Fruit fly (Drosophila melanogaster) whole organism, prepupa: ENCODE results near the gene CG14106.

ENCODE experiments used
- Blimp-1 ChIP-seq: fragments of 200-800 bp; sonication (Bioruptor generic); optimal IDR thresholded peaks from 3 replicates; lab custom pipeline; 2017; ENCODE audit warnings: missing biosample characterization, missing genetic modification characterization, mild to moderate bottlenecking, moderate library complexity, missing genetic modification reagents
- CG10631 ChIP-seq: fragments of 200-800 bp; sonication (Bioruptor generic); optimal IDR thresholded peaks from 2 replicates; lab custom pipeline; 2016; ENCODE audit warnings: missing biosample characterization, missing genetic modification characterization
- CG10669 ChIP-seq: fragments of 200-800 bp; sonication (Bioruptor generic); optimal IDR thresholded peaks from 3 replicates; lab custom pipeline; 2018; ENCODE audit warnings: missing biosample characterization, mild to moderate bottlenecking, missing genetic modification characterization, moderate library complexity
- CG11294 ChIP-seq: fragments of 200-800 bp; sonication (Bioruptor generic); IDR thresholded peaks from 2 replicates; pipeline ENCODE4 v1.3.6; 2022; ENCODE audit warnings: missing biosample characterization, missing genetic modification characterization
- CG11902 ChIP-seq: fragments of 200-800 bp; sonication (Bioruptor generic); optimal IDR thresholded peaks from 3 replicates; lab custom pipeline; 2016; ENCODE audit warnings: missing biosample characterization, missing genetic modification characterization
- CG15336 ChIP-seq: fragments of 200-800 bp; sonication (Bioruptor generic); IDR thresholded peaks from 2 replicates; pipeline ENCODE4 v1.3.6; 2022; ENCODE audit warnings: missing biosample characterization, missing genetic modification characterization
- CG16779 ChIP-seq: fragments of 200-800 bp; sonication (Bioruptor generic); optimal IDR thresholded peaks from 3 replicates; lab custom pipeline; 2017; ENCODE audit warnings: missing biosample characterization, mild to moderate bottlenecking, missing genetic modification characterization
- CG3032 ChIP-seq: fragments of 200-800 bp; optimal IDR thresholded peaks from 2 replicates; lab custom pipeline; 2019; ENCODE audit warnings: missing biosample characterization, mild to moderate bottlenecking, missing genetic modification characterization, moderate library complexity
- CG31627 ChIP-seq: fragments of 200-800 bp; sonication (Bioruptor generic); optimal IDR thresholded peaks from 3 replicates; lab custom pipeline; 2016; ENCODE audit warnings: missing biosample characterization, missing genetic modification characterization
- CG34406 ChIP-seq: fragments of 200-800 bp; sonication (Bioruptor generic); optimal IDR thresholded peaks from 3 replicates; lab custom pipeline; 2016; ENCODE audit warnings: missing biosample characterization, missing genetic modification characterization
- CG3919 ChIP-seq: fragments of 200-800 bp; sonication (Bioruptor generic); optimal IDR thresholded peaks from 3 replicates; lab custom pipeline; 2016; ENCODE audit warnings: missing biosample characterization, missing genetic modification characterization
- CG6163 ChIP-seq: fragments of 200-800 bp; sonication (Bioruptor generic); IDR thresholded peaks from 3 replicates; pipeline ENCODE4 v1.3.6; 2022; ENCODE audit warnings: missing biosample characterization, missing genetic modification characterization
- CG6276 ChIP-seq: fragments of 200-800 bp; sonication (Bioruptor generic); optimal IDR thresholded peaks from 2 replicates; lab custom pipeline; 2017; ENCODE audit warnings: missing biosample characterization, mild to moderate bottlenecking, missing genetic modification characterization
- CG6808 ChIP-seq: fragments of 200-800 bp; sonication (Bioruptor generic); optimal IDR thresholded peaks from 3 replicates; lab custom pipeline; 2017; ENCODE audit warnings: missing biosample characterization, missing genetic modification characterization, mild to moderate bottlenecking, moderate library complexity, missing genetic modification reagents
- CG6854 ChIP-seq: fragments of 200-800 bp; sonication (Bioruptor generic); optimal IDR thresholded peaks from 2 replicates; lab custom pipeline; 2017; ENCODE audit warnings: missing biosample characterization, mild to moderate bottlenecking, missing genetic modification characterization
- CG7368 ChIP-seq: fragments of 200-800 bp; sonication (Bioruptor generic); optimal IDR thresholded peaks from 3 replicates; lab custom pipeline; 2016; ENCODE audit warnings: missing biosample characterization, missing genetic modification characterization
- CG8119 ChIP-seq: fragments of 200-800 bp; sonication (Bioruptor generic); IDR thresholded peaks from 3 replicates; pipeline ENCODE4 v1.3.6; 2022; ENCODE audit warnings: missing biosample characterization, missing genetic modification characterization
- CG8319 ChIP-seq: fragments of 200-800 bp; sonication (Bioruptor generic); optimal IDR thresholded peaks from 3 replicates; lab custom pipeline; 2016; ENCODE audit warnings: missing biosample characterization, missing genetic modification characterization
- CG8632 ChIP-seq: fragments of 200-800 bp; sonication (Bioruptor generic); optimal IDR thresholded peaks from 3 replicates; lab custom pipeline; 2016; ENCODE audit warnings: missing biosample characterization, missing genetic modification characterization
- CG9139 ChIP-seq: fragments of 200-800 bp; sonication (Bioruptor generic); optimal IDR thresholded peaks from 3 replicates; lab custom pipeline; 2017; ENCODE audit warnings: missing biosample characterization, mild to moderate bottlenecking, missing genetic modification characterization
- Eip75B ChIP-seq: fragments of 200-800 bp; sonication (Bioruptor generic); optimal IDR thresholded peaks from 3 replicates; lab custom pipeline; 2016; ENCODE audit warnings: missing biosample characterization, missing genetic modification characterization
- Eip78C ChIP-seq: fragments of 200-800 bp; sonication (Bioruptor generic); peaks from one replicate; lab custom pipeline; 2016; ENCODE audit warnings: missing biosample characterization, missing genetic modification characterization
- Ets21C ChIP-seq: fragments of 200-800 bp; sonication (Bioruptor generic); optimal IDR thresholded peaks from 3 replicates; lab custom pipeline; 2016; ENCODE audit warnings: missing biosample characterization, missing genetic modification characterization
- Ets96B ChIP-seq: fragments of 200-800 bp; optimal IDR thresholded peaks from 2 replicates; lab custom pipeline; 2019; ENCODE audit warnings: missing biosample characterization, mild to moderate bottlenecking, missing genetic modification characterization, moderate library complexity
- Gug ChIP-seq: fragments of 200-800 bp; sonication (Bioruptor generic); IDR thresholded peaks from 2 replicates; pipeline ENCODE4 v1.3.6; 2022; ENCODE audit warnings: missing biosample characterization, missing genetic modification characterization
- Hr38 ChIP-seq: sonication (Bioruptor generic); optimal IDR thresholded peaks from 2 replicates; lab custom pipeline; 2016; ENCODE audit warnings: missing biosample characterization, missing genetic modification characterization
- Hr39 ChIP-seq: fragments of 200-800 bp; sonication (Bioruptor generic); optimal IDR thresholded peaks from 2 replicates; lab custom pipeline; 2016; ENCODE audit warnings: missing biosample characterization, missing genetic modification characterization
- Lpt ChIP-seq: fragments of 200-800 bp; sonication (Bioruptor generic); optimal IDR thresholded peaks from 3 replicates; lab custom pipeline; 2016; ENCODE audit warnings: missing biosample characterization, missing genetic modification characterization
- Met ChIP-seq: fragments of 200-800 bp; sonication (Bioruptor generic); optimal IDR thresholded peaks from 3 replicates; lab custom pipeline; 2016; ENCODE audit warnings: missing biosample characterization, missing genetic modification characterization
- OdsH ChIP-seq: fragments of 200-800 bp; sonication (Bioruptor generic); optimal IDR thresholded peaks from 3 replicates; lab custom pipeline; 2016; ENCODE audit warnings: missing biosample characterization, missing genetic modification characterization
- Sox102F ChIP-seq: fragments of 200-800 bp; sonication (Bioruptor generic); optimal IDR thresholded peaks from 2 replicates; lab custom pipeline; 2016; ENCODE audit warnings: missing biosample characterization, mild to moderate bottlenecking, missing genetic modification characterization
- Sox14 ChIP-seq: fragments of 200-800 bp; sonication (Bioruptor generic); optimal IDR thresholded peaks from 3 replicates; lab custom pipeline; 2016; ENCODE audit warnings: missing biosample characterization, missing genetic modification characterization
- Sox15 ChIP-seq: fragments of 200-800 bp; sonication (Bioruptor generic); optimal IDR thresholded peaks from 3 replicates; lab custom pipeline; 2016; ENCODE audit warnings: missing biosample characterization, missing genetic modification characterization
- acj6 ChIP-seq: fragments of 200-800 bp; sonication (Bioruptor generic); optimal IDR thresholded peaks from 3 replicates; lab custom pipeline; 2016; ENCODE audit warnings: missing biosample characterization, missing genetic modification characterization
- cyc ChIP-seq: fragments of 200-800 bp; sonication (Bioruptor generic); optimal IDR thresholded peaks from 3 replicates; lab custom pipeline; 2016; ENCODE audit warnings: missing biosample characterization, missing genetic modification characterization
- dac ChIP-seq: fragments of 200-800 bp; sonication (Bioruptor generic); optimal IDR thresholded peaks from 2 replicates; lab custom pipeline; 2017; ENCODE audit warnings: missing biosample characterization, mild to moderate bottlenecking, missing genetic modification characterization
- dsx ChIP-seq: fragments of 200-800 bp; optimal IDR thresholded peaks from 3 replicates; lab custom pipeline; 2019; ENCODE audit warnings: missing biosample characterization, mild to moderate bottlenecking, missing genetic modification characterization, moderate library complexity; ENCODE audit not compliant: poor library complexity, severe bottlenecking
- eg ChIP-seq: fragments of 200-800 bp; sonication (Bioruptor generic); IDR thresholded peaks from 3 replicates; pipeline ENCODE4 v1.3.6; 2022; ENCODE audit warnings: missing biosample characterization, missing genetic modification characterization
- esn ChIP-seq: fragments of 200-800 bp; sonication (Bioruptor generic); optimal IDR thresholded peaks from 2 replicates; lab custom pipeline; 2016; ENCODE audit warnings: missing biosample characterization, mild to moderate bottlenecking, missing genetic modification characterization, moderate library complexity
- fd85E ChIP-seq: fragments of 200-800 bp; sonication (Bioruptor generic); optimal IDR thresholded peaks from 3 replicates; lab custom pipeline; 2016; ENCODE audit warnings: missing biosample characterization, missing genetic modification characterization
- fkh ChIP-seq: fragments of 200-800 bp; sonication (Bioruptor generic); optimal IDR thresholded peaks from 3 replicates; lab custom pipeline; 2017; ENCODE audit warnings: missing biosample characterization, mild to moderate bottlenecking, missing genetic modification characterization, moderate library complexity
- lz ChIP-seq: fragments of 200-800 bp; sonication (Bioruptor generic); optimal IDR thresholded peaks from 3 replicates; lab custom pipeline; 2016; ENCODE audit warnings: missing biosample characterization, missing genetic modification characterization
- net ChIP-seq: fragments of 200-800 bp; sonication (Bioruptor generic); optimal IDR thresholded peaks from 3 replicates; lab custom pipeline; 2016; ENCODE audit warnings: missing biosample characterization, missing genetic modification characterization
- pdm3 ChIP-seq: fragments of 200-800 bp; sonication (Bioruptor generic); optimal IDR thresholded peaks from 3 replicates; lab custom pipeline; 2016; ENCODE audit warnings: missing biosample characterization, missing genetic modification characterization
- salr ChIP-seq, 2 experiments: fragments of 200-800 bp; sonication (Bioruptor generic); optimal IDR thresholded peaks; 3 replicates each; lab custom pipeline; 2016 to 2018; ENCODE audit warnings: missing biosample characterization in 2 of 2, missing genetic modification characterization in 2 of 2, mild to moderate bottlenecking in 1 of 2
- topi ChIP-seq: fragments of 200-800 bp; sonication (Bioruptor generic); optimal IDR thresholded peaks from 3 replicates; lab custom pipeline; 2016; ENCODE audit warnings: missing biosample characterization, missing genetic modification characterization
- vri ChIP-seq: fragments of 200-800 bp; sonication (Bioruptor generic); optimal IDR thresholded peaks from 3 replicates; lab custom pipeline; 2016; ENCODE audit warnings: missing biosample characterization, mild to moderate bottlenecking, missing genetic modification characterization

The CG14106 gene

DNA sequence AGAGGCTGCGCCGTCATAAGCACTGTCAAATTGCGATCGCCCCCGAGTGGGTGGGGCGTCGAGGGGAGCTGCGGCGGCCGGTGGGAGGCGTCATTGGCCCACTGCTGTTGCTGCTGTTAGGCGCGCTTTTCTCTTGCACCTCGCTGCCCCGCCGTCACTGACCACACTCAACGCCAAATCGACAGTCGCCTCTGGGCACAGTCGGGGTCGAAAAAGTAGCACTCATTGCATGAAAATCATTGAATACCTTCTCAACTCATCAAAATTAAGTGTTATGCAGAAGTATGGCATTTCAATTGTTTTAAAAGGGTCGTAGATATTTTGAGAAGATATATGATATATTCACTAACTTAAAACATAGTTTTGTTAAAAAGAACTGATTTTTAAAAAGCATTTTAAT lies 26.8 kb upstream of the CG14106 start (continued):
- TF ChIP-seq Lpt (GFP tag; lab: Kevin White, UChicago) (no peak), CG6276 (GFP tag; lab: Kevin White, UChicago) (peak; percentile 57), Sox102F (GFP tag; lab: Kevin White, UChicago) (no peak), OdsH (GFP tag; lab: Kevin White, UChicago) (peak; percentile 31), Ets21C (GFP tag; lab: Kevin White, UChicago) (no peak), CG8119 (0 out of 3 replicates have a peak, but pooled peaks have one; percentile 30), pdm3 (GFP tag; lab: Kevin White, UChicago) (peak; percentile 36), acj6 (GFP tag; lab: Kevin White, UChicago) (no peak), CG10631 (GFP tag; lab: Kevin White, UChicago) (no peak), CG9139 (GFP tag; lab: Kevin White, UChicago) (no peak), fkh (GFP tag; lab: Kevin White, UChicago) (no peak), CG11902 (GFP tag; lab: Kevin White, UChicago) (no peak), cyc (GFP tag; lab: Kevin White, UChicago) (no peak), lz (GFP tag; lab: Kevin White, UChicago) (no peak), esn (no peak), Hr39 (GFP tag; lab: Kevin White, UChicago) (peak; percentile 18), dac (GFP tag; lab: Kevin White, UChicago) (no peak), CG15336 (GFP tag; lab: Robert Waterston, UW) (peak; percentile 49; the same call in 1 of the 2 replicates), Hr38 (GFP tag; lab: Kevin White, UChicago) (no peak), CG6808 (GFP tag; lab: Kevin White, UChicago) (no peak), eg (GFP tag; lab: Robert Waterston, UW) (peak; percentile 69), CG31627 (GFP tag; lab: Kevin White, UChicago) (no peak), salr (GFP tag; optimal IDR thresholded peaks at IDR 0.05; lab: Kevin White, UChicago) (peak in 1 of 2 experiments; percentile 24)
- TF ChIP-seq, all 60 proteins: peak for 14

DNA sequence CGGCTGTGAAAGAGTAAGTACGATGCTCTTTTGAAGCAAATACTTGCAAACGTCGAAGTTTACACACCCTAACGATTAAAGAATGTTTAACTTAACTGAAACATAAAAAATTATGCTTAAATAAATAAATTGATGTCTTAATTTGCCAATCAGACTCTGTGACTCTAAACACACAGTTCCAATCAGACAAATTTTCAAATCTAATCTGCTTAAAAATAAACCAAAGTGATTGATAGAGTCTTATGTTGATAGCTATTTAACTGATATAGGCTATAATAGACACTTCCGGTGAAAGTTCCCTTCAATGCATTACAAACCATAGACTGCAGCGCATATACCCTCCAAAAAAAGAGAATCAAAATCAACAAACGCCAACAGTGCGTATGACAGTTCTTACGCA lies 26.1 kb upstream of the CG14106 start:
- no peak for TF ChIP-seq Met (GFP tag; lab: Kevin White, UChicago)
- TF ChIP-seq CG6163 (GFP tag; lab: Robert Waterston, UW) = 0 out of 3 replicates have a peak, but pooled peaks have one; percentile 13
- TF ChIP-seq Hr39 (GFP tag; lab: Kevin White, UChicago) = peak; percentile 44
- no peak for TF ChIP-seq CG10669
- TF ChIP-seq net = peak; percentile 38
- TF ChIP-seq cyc (GFP tag; lab: Kevin White, UChicago) = peak; percentile 21
- peak; percentile 16 for TF ChIP-seq lz (GFP tag; lab: Kevin White, UChicago)
- peak; percentile 2 for TF ChIP-seq topi (GFP tag; lab: Kevin White, UChicago)
- TF ChIP-seq CG10631 (GFP tag; lab: Kevin White, UChicago) = no peak
- peak; percentile 18 for TF ChIP-seq fkh (GFP tag; lab: Kevin White, UChicago)
- TF ChIP-seq Sox14 = peak; percentile 1
- no peak for TF ChIP-seq CG7368
- no peak for TF ChIP-seq Ets21C (GFP tag; lab: Kevin White, UChicago)
- no peak for TF ChIP-seq esn
- no peak for TF ChIP-seq CG3032 (tag; lab: Kevin White, UChicago)
- TF ChIP-seq Ets96B (tag; lab: Kevin White, UChicago) = no peak
- TF ChIP-seq Blimp-1 (GFP tag; lab: Kevin White, UChicago) = no peak
- peak; percentile 38 for TF ChIP-seq pdm3 (GFP tag; lab: Kevin White, UChicago)
- no peak for TF ChIP-seq CG16779 (tag; lab: Kevin White, UChicago)
- TF ChIP-seq CG8632 (GFP tag; lab: Kevin White, UChicago) = peak; percentile 5
- TF ChIP-seq Eip75B = no peak
- TF ChIP-seq CG9139 (GFP tag; lab: Kevin White, UChicago) = no peak
- TF ChIP-seq CG6854 (GFP tag; lab: Kevin White, UChicago) = no peak
- TF ChIP-seq Sox15 = no peak
- peak; percentile 9 for TF ChIP-seq CG6808 (GFP tag; lab: Kevin White, UChicago)
- peak; percentile 24 for TF ChIP-seq CG34406
- TF ChIP-seq Eip78C = peak; percentile 64
- peak; percentile 19 for TF ChIP-seq Lpt (GFP tag; lab: Kevin White, UChicago)
- TF ChIP-seq Hr38 (GFP tag; lab: Kevin White, UChicago) = no peak
- TF ChIP-seq dac (GFP tag; lab: Kevin White, UChicago) = peak; percentile 23
- TF ChIP-seq CG31627 (GFP tag; lab: Kevin White, UChicago) = peak; percentile 46
- peak; percentile 48; the same call in 1 of the 2 replicates for TF ChIP-seq CG11294 (GFP tag; lab: Robert Waterston, UW)
- no peak for TF ChIP-seq fd85E (GFP tag; lab: Kevin White, UChicago)
- TF ChIP-seq Gug (GFP tag; lab: Robert Waterston, UW) = 0 out of 2 replicates have a peak, but pooled peaks have one; percentile 19
- peak; percentile 77 for TF ChIP-seq CG15336 (GFP tag; lab: Robert Waterston, UW)
- TF ChIP-seq dsx (GFP tag; lab: Kevin White, UChicago) = no peak
- peak; percentile 25 for TF ChIP-seq CG3919 (GFP tag; lab: Kevin White, UChicago)
- no peak for TF ChIP-seq CG8319
- peak; percentile 36 for TF ChIP-seq vri (GFP tag; lab: Kevin White, UChicago)
